Worm (Caenorhabditis elegans) whole organism, L1 larva: ENCODE results near the gene nyn-3.
A peak's percentile ranks its signal among the peaks of the same experiment; 100 is the strongest.

ENCODE experiments used
- Y116A8C.19 ChIP-seq: sonication (generic microtip); optimal IDR thresholded peaks from 2 replicates; lab custom pipeline; 2016; ENCODE audit warnings: missing compliant biosample characterization, missing genetic modification characterization, borderline replicate concordance
- ama-1 ChIP-seq: fragments of 150-350 bp; optimal IDR thresholded peaks from 2 replicates; lab custom pipeline; 2014
- blmp-1 ChIP-seq: fragments of 150-350 bp; optimal IDR thresholded peaks from 2 replicates; lab custom pipeline; 2014; ENCODE audit warnings: missing biosample characterization, missing genetic modification characterization
- ceh-63 ChIP-seq: fragments of 200-800 bp; sonication (Bioruptor generic); optimal IDR thresholded peaks from 2 replicates; lab custom pipeline; 2018; ENCODE audit warnings: mild to moderate bottlenecking, missing genetic modification characterization, missing compliant biosample characterization
- ceh-8 ChIP-seq: fragments of 200-800 bp; sonication (Bioruptor generic); optimal IDR thresholded peaks from 2 replicates; lab custom pipeline; 2018; ENCODE audit warnings: mild to moderate bottlenecking, missing genetic modification characterization, moderate library complexity, missing compliant biosample characterization
- ceh-88 ChIP-seq: fragments of 200-800 bp; sonication (Bioruptor generic); IDR thresholded peaks from 2 replicates; pipeline ENCODE4 v1.3.6; 2022; ENCODE audit warnings: missing genetic modification characterization, missing compliant biosample characterization
- dsc-1 ChIP-seq: sonication (generic microtip); optimal IDR thresholded peaks from 2 replicates; lab custom pipeline; 2016; ENCODE audit warnings: mild to moderate bottlenecking, missing genetic modification characterization, missing compliant biosample characterization
- efl-3 ChIP-seq: fragments of 200-800 bp; sonication (Bioruptor generic); optimal IDR thresholded peaks from 2 replicates; lab custom pipeline; 2018; ENCODE audit warnings: mild to moderate bottlenecking, missing genetic modification characterization, missing compliant biosample characterization
- egl-13 ChIP-seq: sonication (generic microtip); optimal IDR thresholded peaks from 2 replicates; lab custom pipeline; 2016; ENCODE audit warnings: missing genotype, missing genetic modification reagents, missing genetic modification characterization, missing compliant biosample characterization
- egl-27 ChIP-seq, 2 experiments: fragments of 150-350 bp in 1 of 2; sonication (generic microtip); optimal IDR thresholded peaks; 3 replicates each; lab custom pipeline; 2017 to 2018; ENCODE audit warnings: missing biosample characterization in 2 of 2, missing genetic modification characterization in 2 of 2, missing genetic modification reagents in 2 of 2
- elt-2 ChIP-seq: sonication (generic microtip); optimal IDR thresholded peaks from 2 replicates; lab custom pipeline; 2016; ENCODE audit warnings: missing genetic modification characterization, mild to moderate bottlenecking, inconsistent platforms, missing compliant biosample characterization, missing genetic modification reagents
- fkh-4 ChIP-seq: sonication (generic microtip); optimal IDR thresholded peaks from 2 replicates; lab custom pipeline; 2016; ENCODE audit warnings: missing compliant biosample characterization, missing genetic modification characterization, borderline replicate concordance
- grh-1 ChIP-seq: fragments of 200-800 bp; sonication (Bioruptor generic); IDR thresholded peaks from 2 replicates; pipeline ENCODE4 v1.3.6; 2022; ENCODE audit warnings: missing genetic modification reagents, missing genetic modification characterization, missing compliant biosample characterization
- jun-1 ChIP-seq: fragments of 150-350 bp; optimal IDR thresholded peaks from 2 replicates; lab custom pipeline; 2014; ENCODE audit warnings: missing biosample characterization, missing genetic modification reagents, missing genetic modification characterization
- lin-13 ChIP-seq: fragments of 150-350 bp; optimal IDR thresholded peaks from 2 replicates; lab custom pipeline; 2014; ENCODE audit warnings: missing biosample characterization, missing genetic modification reagents, missing genetic modification characterization
- lin-14 ChIP-seq: fragments of 200-800 bp; sonication (Bioruptor generic); optimal IDR thresholded peaks from 2 replicates; lab custom pipeline; 2018; ENCODE audit warnings: mild to moderate bottlenecking, missing genetic modification characterization, moderate library complexity, missing compliant biosample characterization
- lin-15B ChIP-seq: fragments of 150-350 bp; sonication (generic microtip); optimal IDR thresholded peaks from 3 replicates; lab custom pipeline; 2014; ENCODE audit warnings: missing biosample characterization, missing genetic modification characterization
- lin-35 ChIP-seq, 2 experiments: fragments of 150-350 bp; optimal IDR thresholded peaks; 2 replicates each; lab custom pipeline; 2014; ENCODE audit warnings: missing biosample characterization in 2 of 2, missing genetic modification characterization in 2 of 2, missing genetic modification reagents in 2 of 2
- lir-3 ChIP-seq: sonication (generic microtip); optimal IDR thresholded peaks from 2 replicates; lab custom pipeline; 2016; ENCODE audit warnings: mild to moderate bottlenecking, missing genetic modification characterization, moderate library complexity, missing compliant biosample characterization; ENCODE audit not compliant: poor library complexity
- lsy-2 ChIP-seq, 2 experiments: fragments of 150-350 bp; optimal IDR thresholded peaks; 2 replicates each; lab custom pipeline; 2014; ENCODE audit warnings: missing biosample characterization in 2 of 2, missing genetic modification characterization in 2 of 2
- mab-9 ChIP-seq: fragments of 200-800 bp; sonication (Bioruptor generic); IDR thresholded peaks from 2 replicates; pipeline ENCODE4 v1.3.6; 2022; ENCODE audit warnings: missing genetic modification reagents, missing genetic modification characterization, missing compliant biosample characterization
- mdl-1 ChIP-seq, 2 experiments: fragments of 150-350 bp; optimal IDR thresholded peaks; 2 replicates each; lab custom pipeline; 2014 to 2017; ENCODE audit warnings: missing biosample characterization in 2 of 2, missing genetic modification characterization in 2 of 2, inconsistent platforms in 1 of 2
- mep-1 ChIP-seq: fragments of 150-350 bp; optimal IDR thresholded peaks from 2 replicates; lab custom pipeline; 2014; ENCODE audit warnings: missing biosample characterization, missing genetic modification characterization
- nhr-11 ChIP-seq: fragments of 150-350 bp; optimal IDR thresholded peaks from 2 replicates; lab custom pipeline; 2014; ENCODE audit warnings: missing biosample characterization, missing genetic modification characterization
- nhr-12 ChIP-seq: sonication (generic microtip); optimal IDR thresholded peaks from 2 replicates; lab custom pipeline; 2017; ENCODE audit warnings: missing biosample characterization, missing genetic modification characterization
- nhr-237 ChIP-seq: fragments of 150-350 bp; optimal IDR thresholded peaks from 2 replicates; lab custom pipeline; 2014; ENCODE audit warnings: missing biosample characterization, missing genetic modification characterization
- nhr-77 ChIP-seq: fragments of 150-350 bp; optimal IDR thresholded peaks from 2 replicates; lab custom pipeline; 2014; ENCODE audit warnings: missing biosample characterization, missing genetic modification characterization
- nhr-85 ChIP-seq: sonication (generic microtip); peaks from one replicate; lab custom pipeline; 2016; ENCODE audit warnings: missing genetic modification characterization, inconsistent platforms, missing compliant biosample characterization
- pqm-1 ChIP-seq: sonication (generic microtip); optimal IDR thresholded peaks from 3 replicates; lab custom pipeline; 2017; ENCODE audit warnings: missing biosample characterization, missing genetic modification characterization
- skn-1 ChIP-seq: fragments of 150-350 bp; optimal IDR thresholded peaks from 2 replicates; lab custom pipeline; 2014; ENCODE audit warnings: missing biosample characterization, missing genetic modification characterization
- snu-23 ChIP-seq: sonication (generic microtip); optimal IDR thresholded peaks from 2 replicates; lab custom pipeline; 2016; ENCODE audit warnings: missing genetic modification characterization, missing compliant biosample characterization
- swsn-7 ChIP-seq: sonication (generic microtip); optimal IDR thresholded peaks from 2 replicates; lab custom pipeline; 2016; ENCODE audit warnings: missing genetic modification characterization, missing compliant biosample characterization
- unc-62 ChIP-seq: fragments of 150-350 bp; optimal IDR thresholded peaks from 2 replicates; lab custom pipeline; 2014; ENCODE audit warnings: missing biosample characterization, missing genetic modification reagents, missing genetic modification characterization
- unc-86 ChIP-seq: sonication (generic microtip); optimal IDR thresholded peaks from 2 replicates; lab custom pipeline; 2016; ENCODE audit warnings: missing genetic modification characterization, missing compliant biosample characterization
- vab-15 ChIP-seq: sonication (generic microtip); optimal IDR thresholded peaks from 2 replicates; lab custom pipeline; 2017; ENCODE audit warnings: missing genotype, mild to moderate bottlenecking, missing genetic modification characterization, missing compliant biosample characterization
- xbp-1 ChIP-seq: sonication (generic microtip); optimal IDR thresholded peaks from 2 replicates; lab custom pipeline; 2016; ENCODE audit warnings: missing genetic modification characterization, missing compliant biosample characterization
- zip-4 ChIP-seq: fragments of 200-800 bp; sonication (Bioruptor generic); optimal IDR thresholded peaks from 2 replicates; lab custom pipeline; 2018; ENCODE audit warnings: mild to moderate bottlenecking, missing genetic modification characterization, moderate library complexity, missing compliant biosample characterization
- ztf-11 ChIP-seq, 2 experiments: sonication (generic microtip); optimal IDR thresholded peaks; 2 replicates each; lab custom pipeline; 2016 to 2017; ENCODE audit warnings: missing genetic modification characterization in 2 of 2, missing biosample characterization in 1 of 2, missing compliant biosample characterization in 1 of 2

nyn-3 gene

ce11 chrII:6292527-6292926, at the start of gene nyn-3:
Gene nyn-3 (minus strand): TSS chrII:6292627.
- TF ChIP-seq zip-4 (GFP tag; lab: Kevin White, UChicago): no peak
- TF ChIP-seq mab-9 (GFP tag; lab: Robert Waterston, UW): no peak
- TF ChIP-seq pqm-1: no peak
- TF ChIP-seq vab-15 (tag; lab: Kevin White, UChicago): no peak
- no peak for TF ChIP-seq Y116A8C.19 (tag; lab: Kevin White, UChicago)
- no peak for TF ChIP-seq egl-27 (tag; optimal IDR thresholded peaks at IDR 0.05; lab: Kevin White, UChicago)
- no peak for TF ChIP-seq unc-62 (GFP tag; lab: Kevin White, UChicago)
- no peak for TF ChIP-seq ama-1 (lab: Kevin White, UChicago)
- TF ChIP-seq elt-2 (tag; lab: Kevin White, UChicago): no peak
- TF ChIP-seq lin-13 (GFP tag; lab: Kevin White, UChicago): no peak
- no peak for TF ChIP-seq mdl-1 (tag; optimal IDR thresholded peaks at IDR 0.05; lab: Kevin White, UChicago)
- TF ChIP-seq ceh-63 (GFP tag; lab: Kevin White, UChicago): no peak
- TF ChIP-seq ceh-8: no peak
- no peak for TF ChIP-seq nhr-12
- TF ChIP-seq lin-14 (GFP tag; lab: Kevin White, UChicago): no peak
- no peak for TF ChIP-seq lin-35 (GFP tag; optimal IDR thresholded peaks at IDR 0.05; lab: Kevin White, UChicago)
- TF ChIP-seq dsc-1 (tag; lab: Kevin White, UChicago): no peak
- no peak for TF ChIP-seq grh-1 (GFP tag; lab: Robert Waterston, UW)

- TF ChIP-seq fkh-4 (no peak), nhr-237 (tag; lab: Kevin White, UChicago) (no peak), skn-1 (no peak), lir-3 (tag; lab: Kevin White, UChicago) (no peak), nhr-11 (tag; lab: Kevin White, UChicago) (no peak), lin-14 (GFP tag; lab: Kevin White, UChicago) (peak; percentile 18), nhr-85 (tag; lab: Kevin White, UChicago) (peak; percentile 14), mep-1 (no peak), blmp-1 (peak; percentile 79), egl-27 (tag; optimal IDR thresholded peaks at IDR 0.05; lab: Kevin White, UChicago) (no peak)
Measured at ce11 chrII:6341076-6341475, 48.6 kb upstream of the nyn-3 start.

ce11 chrII:6339948-6340347, 47.5 kb upstream of the nyn-3 start, which contains the start of gene C32D5.7:
Gene C32D5.7 (minus strand): TSS chrII:6340048.
- TF ChIP-seq nhr-85 (tag; lab: Kevin White, UChicago) (no peak), lsy-2 (tag; optimal IDR thresholded peaks at IDR 0.05; lab: Kevin White, UChicago) (no peak), nhr-77 (tag; lab: Kevin White, UChicago) (no peak), snu-23 (GFP tag; lab: Kevin White, UChicago) (no peak), lin-13 (GFP tag; lab: Kevin White, UChicago) (no peak), grh-1 (GFP tag; lab: Robert Waterston, UW) (no peak), swsn-7 (tag; lab: Kevin White, UChicago) (no peak), jun-1 (tag; lab: Kevin White, UChicago) (no peak), lin-15B (tag; lab: Kevin White, UChicago) (no peak), elt-2 (tag; lab: Kevin White, UChicago) (no peak), egl-13 (no peak), ceh-88 (no peak), unc-86 (tag; lab: Kevin White, UChicago) (no peak), ztf-11 (tag; optimal IDR thresholded peaks at IDR 0.05; lab: Kevin White, UChicago) (no peak), efl-3 (GFP tag; lab: Kevin White, UChicago) (no peak), xbp-1 (tag; lab: Kevin White, UChicago) (no peak)
